Fruit fly (Drosophila melanogaster) S2 (cell line): ENCODE measurements around the gene CG9701.
A peak's percentile ranks its signal among the peaks of the same experiment; 100 is the strongest.

Experiments
- CG8478 ChIP-seq: fragments of >200 bp; optimal IDR thresholded peaks from 2 replicates; lab custom pipeline; 2018
- CTCF ChIP-seq, 2 experiments: fragments of >200 bp; optimal IDR thresholded peaks; 2 replicates each; lab custom pipeline; 2018

The CG9701 gene

dm6 chr3L:16710258-16711020 lies 22.9 kb upstream of the CG9701 start:
- TF ChIP-seq CTCF (optimal IDR thresholded peaks at IDR 0.05; lab: Kevin White, UChicago) (no peak), CG8478 (no peak)

- TF ChIP-seq CTCF (optimal IDR thresholded peaks at IDR 0.05; lab: Kevin White, UChicago) (peak; percentile 95 to 96), CG8478 (no peak)
Observed at dm6 chr3L:16711430-16712228, 21.7 kb upstream of the CG9701 start, which contains the start of the genes CG43954, Lasp and Dab. CG43954 (minus strand) TSS chr3L:16711677. Lasp (minus strand) TSS chr3L:16711677. Dab (plus strand) TSS chr3L:16712126.

dm6 chr3L:16712371-16712770 lies 21.0 kb upstream of the CG9701 start:
- TF ChIP-seq CTCF (optimal IDR thresholded peaks at IDR 0.05; lab: Kevin White, UChicago) (peak in 1 of 2 experiments; percentile 40), CG8478 (no peak)

dm6 chr3L:16713446-16714192 lies 19.7 kb upstream of the CG9701 start:
- peak in 1 of 2 experiments; percentile 16 for TF ChIP-seq CTCF (optimal IDR thresholded peaks at IDR 0.05; lab: Kevin White, UChicago)
- no peak for TF ChIP-seq CG8478

dm6 chr3L:16714193-16714538 lies 19.2 kb upstream of the CG9701 start:
- no peak for TF ChIP-seq CG8478

dm6 chr3L:16724561-16724960 lies 8.8 kb upstream of the CG9701 start, which contains the start of gene CG13031:
CG13031 (plus strand) TSS chr3L:16724861.
- no peak for TF ChIP-seq CG8478
- no peak for TF ChIP-seq CTCF (optimal IDR thresholded peaks at IDR 0.05; lab: Kevin White, UChicago)

- TF ChIP-seq CTCF (optimal IDR thresholded peaks at IDR 0.05; lab: Kevin White, UChicago): no peak
- TF ChIP-seq CG8478: no peak
Observed at dm6 chr3L:16726069-16726591, 7.2 kb upstream of the CG9701 start, which contains the start of the genes CG13026 and PGRP-SB2. CG13026 (minus strand) TSS chr3L:16726169. PGRP-SB2 (plus strand) TSS chr3L:16726541.

- TF ChIP-seq CG8478 (no peak), CTCF (optimal IDR thresholded peaks at IDR 0.05; lab: Kevin White, UChicago) (no peak)
Observed at dm6 chr3L:16727939-16728635, 5.3 kb upstream of the CG9701 start, which contains the start of gene PGRP-SB1. PGRP-SB1 (minus strand) TSS chr3L:16727989.

dm6 chr3L:16730645-16731044 lies 2.7 kb upstream of the CG9701 start, which contains the start of gene Dbp73D:
Dbp73D (minus strand) TSS chr3L:16730818.
- no peak for TF ChIP-seq CTCF (optimal IDR thresholded peaks at IDR 0.05; lab: Kevin White, UChicago)

dm6 chr3L:16741660-16742059 lies 8.3 kb downstream of the CG9701 start:
- TF ChIP-seq CTCF (optimal IDR thresholded peaks at IDR 0.05; lab: Kevin White, UChicago) (no peak), CG8478 (no peak)

dm6 chr3L:16743906-16744704 lies 10.8 kb downstream of the CG9701 start:
- TF ChIP-seq CTCF (optimal IDR thresholded peaks at IDR 0.05; lab: Kevin White, UChicago) (no peak), CG8478 (no peak)

- TF ChIP-seq CG8478 (no peak), CTCF (optimal IDR thresholded peaks at IDR 0.05; lab: Kevin White, UChicago) (no peak)
Observed at dm6 chr3L:16746586-16747383, 13.4 kb downstream of the CG9701 start.

dm6 chr3L:16748343-16748742 lies 15.0 kb downstream of the CG9701 start:
- TF ChIP-seq CTCF (optimal IDR thresholded peaks at IDR 0.05; lab: Kevin White, UChicago): no peak
- no peak for TF ChIP-seq CG8478
